Fruit fly (Drosophila melanogaster): ENCODE data around the gene CG32270.

CG32270 gene

DNA sequence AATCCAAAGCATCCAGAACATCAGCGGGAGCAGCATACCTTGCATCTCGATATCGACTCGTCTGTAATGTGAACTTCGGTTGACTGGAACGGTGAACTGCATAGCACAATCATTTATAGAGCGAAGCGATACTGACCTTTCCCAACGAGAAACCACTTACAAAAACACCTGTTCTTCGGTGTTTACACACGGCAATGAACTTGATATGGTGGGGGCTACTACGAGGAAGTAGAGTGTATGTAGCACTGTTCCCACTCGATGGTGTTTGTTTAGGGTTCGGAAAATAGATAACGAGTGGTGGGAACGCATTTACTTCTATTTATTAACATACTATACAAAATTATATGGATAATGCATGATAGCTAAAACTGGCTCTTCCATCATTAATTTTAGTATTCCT, at the start of gene CG32270, which contains the start of gene CG32269 (continued):
- TF ChIP-seq CG1602 (GFP tag; optimal IDR thresholded peaks at IDR 0.05) (no peak), CG8944 (GFP tag; optimal IDR thresholded peaks at IDR 0.05) (no peak), caup (GFP tag; optimal IDR thresholded peaks at IDR 0.05; ENCODE audit: severe bottlenecking) (peak; percentile 11), CG31388 (GFP tag; optimal IDR thresholded peaks at IDR 0.05) (no peak), CG8765 (GFP tag; IDR thresholded peaks at IDR 0.05) (no peak), Sry-β (GFP tag; optimal IDR thresholded peaks at IDR 0.05) (no peak), Ets65A (GFP tag) (no peak), HLH3B (GFP tag; IDR thresholded peaks at IDR 0.05) (no peak)

DNA sequence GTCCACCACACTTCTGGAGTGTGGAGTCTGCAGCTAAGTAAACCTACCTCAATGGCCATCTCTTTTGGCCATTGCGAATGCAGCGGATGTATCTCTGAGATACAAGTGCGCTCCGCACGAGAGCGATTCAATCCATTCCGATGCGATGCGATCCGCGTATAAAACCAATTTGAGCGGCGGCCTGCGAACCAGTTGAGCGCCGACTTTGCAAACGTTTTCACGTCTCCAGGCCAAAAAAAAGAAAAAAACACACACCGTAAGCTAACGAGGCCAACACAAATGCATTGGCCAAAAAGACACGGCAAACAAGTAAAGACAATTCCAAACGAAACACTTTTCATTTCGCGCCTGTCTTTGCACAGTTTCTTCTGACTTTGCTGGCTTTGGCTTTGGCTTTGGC, 48.9 kb upstream of the CG32270 start, which contains the start of gene ckd:
TSS of gene ckd (plus strand) at position 189 of the 400 bp plus-strand sequence.
- TF ChIP-seq Drgx (GFP tag; IDR thresholded peaks at IDR 0.05), result peak; percentile 36; the same call in 1 of the 2 replicates
- peak; percentile 77; the same call in 1 of the 4 replicates for TF ChIP-seq chinmo (GFP tag; IDR thresholded peaks at IDR 0.05; ENCODE audit: partially characterized antibody)
- peak; percentile 33 for TF ChIP-seq lbe (GFP tag; optimal IDR thresholded peaks at IDR 0.05)
- no peak for TF ChIP-seq oc (tag; optimal IDR thresholded peaks at IDR 0.05)
- TF ChIP-seq CG12769 (tag; optimal IDR thresholded peaks at IDR 0.05), result peak; percentile 10
- TF ChIP-seq nom (GFP tag; optimal IDR thresholded peaks at IDR 0.05), result peak; percentile 49
- 0 out of 2 replicates have a peak, but pooled peaks have one; percentile 26 for TF ChIP-seq vvl (GFP tag; IDR thresholded peaks at IDR 0.05)
- TF ChIP-seq HLH3B (GFP tag; IDR thresholded peaks at IDR 0.05), result no peak
- TF ChIP-seq cato (GFP tag; optimal IDR thresholded peaks at IDR 0.05; ENCODE audit: borderline replicate concordance), result no peak
- no peak for TF ChIP-seq amos (GFP tag; IDR thresholded peaks at IDR 0.05; ENCODE audit: partially characterized antibody)
- TF ChIP-seq CG14441 (GFP tag; IDR thresholded peaks at IDR 0.05), result no peak
- TF ChIP-seq CG4854 (GFP tag; optimal IDR thresholded peaks at IDR 0.05), result no peak
- no peak for TF ChIP-seq Atf3 (GFP tag; optimal IDR thresholded peaks at IDR 0.05)
- peak; percentile 13 for TF ChIP-seq Jarid2 (GFP tag; optimal IDR thresholded peaks at IDR 0.05)
- peak in 1 of 2 experiments; percentile 1 for TF ChIP-seq Trl (optimal IDR thresholded peaks at IDR 0.05)
- TF ChIP-seq Trl (GFP tag; optimal IDR thresholded peaks at IDR 0.05), result no peak

DNA sequence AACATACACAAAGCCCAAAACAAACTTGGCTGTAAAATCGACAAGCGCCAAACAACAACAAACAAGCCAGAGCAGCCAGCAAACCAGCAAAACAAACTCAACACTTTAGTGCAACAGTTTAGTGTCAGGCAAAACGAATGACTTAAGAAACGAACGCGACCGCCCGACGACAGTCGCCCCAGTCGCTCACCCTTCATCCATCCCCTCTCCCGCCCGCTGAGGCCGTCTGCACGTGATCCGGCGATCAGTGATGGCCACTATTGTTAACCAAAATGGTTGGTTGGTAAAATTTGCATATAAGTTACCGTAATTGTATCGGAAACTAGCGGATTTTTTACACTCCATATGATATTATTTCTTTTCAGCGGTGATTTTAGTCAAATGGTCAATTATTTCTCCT, 44.8 kb upstream of the CG32270 start:
- TF ChIP-seq esg (GFP tag; conservative IDR thresholded peaks at IDR 0.05) (no peak), CG14050 (GFP tag; IDR thresholded peaks at IDR 0.05) (no peak), CG4730 (GFP tag; IDR thresholded peaks at IDR 0.05) (no peak), vvl (GFP tag; IDR thresholded peaks at IDR 0.05) (peak; percentile 69), ase (GFP tag; IDR thresholded peaks at IDR 0.05) (0 out of 3 replicates have a peak, but pooled peaks have one; percentile 10), ro (GFP tag; IDR thresholded peaks at IDR 0.05) (no peak), crol (GFP tag; IDR thresholded peaks at IDR 0.05) (peak; percentile 55), h (optimal IDR thresholded peaks at IDR 0.05) (no peak), cwo (GFP tag; optimal IDR thresholded peaks at IDR 0.05) (peak; percentile 86), ato (GFP tag; IDR thresholded peaks at IDR 0.05; ENCODE audit: partially characterized antibody) (no peak), Deaf1 (tag; optimal IDR thresholded peaks at IDR 0.05) (peak; percentile 34), pros (GFP tag; optimal IDR thresholded peaks at IDR 0.05) (peak; percentile 52), ci (GFP tag; IDR thresholded peaks at IDR 0.05) (0 out of 3 replicates have a peak, but pooled peaks have one; percentile 10), Bgb (GFP tag; IDR thresholded peaks at IDR 0.05; ENCODE audit: partially characterized antibody) (no peak), CG11247 (GFP tag; IDR thresholded peaks at IDR 0.05) (peak; percentile 35; the same call in 1 of the 2 replicates), chinmo (GFP tag; IDR thresholded peaks at IDR 0.05; ENCODE audit: partially characterized antibody) (0 out of 4 replicates have a peak, but pooled peaks have one; percentile 46), Trl (optimal IDR thresholded peaks at IDR 0.05) (no peak), Trl (GFP tag; optimal IDR thresholded peaks at IDR 0.05) (no peak), ken (GFP tag; IDR thresholded peaks at IDR 0.05) (0 out of 3 replicates have a peak, but pooled peaks have one; percentile 8), Mrtf (GFP tag; IDR thresholded peaks at IDR 0.05) (no peak), CG3838 (GFP tag; optimal IDR thresholded peaks at IDR 0.05) (no peak)
